Worm (Caenorhabditis elegans): ENCODE results near the gene F02A9.7.

ce11 chrIII:9089325-9089823, 13.9 kb upstream of the F02A9.7 start, which contains the start of the genes mccc-2 and mrpl-44:
- TF ChIP-seq madf-6 (GFP tag; IDR thresholded peaks at IDR 0.05), result no peak
- TF ChIP-seq dpl-1 (GFP tag; optimal IDR thresholded peaks at IDR 0.05), result no peak
- TF ChIP-seq nhr-179 (tag; optimal IDR thresholded peaks at IDR 0.05), result no peak
- no peak for TF ChIP-seq mes-4 (tag; optimal IDR thresholded peaks at IDR 0.05)
- TF ChIP-seq Y53F4B.3 (GFP tag; IDR thresholded peaks at IDR 0.05), result no peak
- no peak for TF ChIP-seq cebp-2 (GFP tag; IDR thresholded peaks at IDR 0.05)
- no peak for TF ChIP-seq Y67H2A.10 (GFP tag; conservative IDR thresholded peaks at IDR 0.05)
- no peak for TF ChIP-seq hsf-1 (GFP tag; IDR thresholded peaks at IDR 0.05)
- TF ChIP-seq unc-62 (GFP tag; optimal IDR thresholded peaks at IDR 0.05), result no peak
- TF ChIP-seq him-1 (tag; optimal IDR thresholded peaks at IDR 0.05), result no peak

Data from whole organism, young adult.